Worm (Caenorhabditis elegans) whole organism, L2 larva: ENCODE data around the gene T05H4.4.

Source experiments
- C34F6.9 ChIP-seq: fragments of 150-350 bp; optimal IDR thresholded peaks from 2 replicates; lab custom pipeline; 2014; ENCODE audit warnings: missing biosample characterization, missing genetic modification characterization
- F13H6.1 ChIP-seq: sonication (generic microtip); optimal IDR thresholded peaks from 2 replicates; lab custom pipeline; 2016; ENCODE audit warnings: missing genetic modification characterization, missing compliant biosample characterization
- Y55F3AM.14 ChIP-seq: fragments of 200-800 bp; sonication (Bioruptor generic); optimal IDR thresholded peaks from 2 replicates; lab custom pipeline; 2018; ENCODE audit warnings: mild to moderate bottlenecking, missing genetic modification characterization, missing compliant biosample characterization
- ama-1 ChIP-seq: fragments of 150-350 bp; optimal IDR thresholded peaks from 2 replicates; lab custom pipeline; 2018; ENCODE audit warnings: inconsistent platforms
- crh-2 ChIP-seq: sonication (generic microtip); optimal IDR thresholded peaks from 2 replicates; lab custom pipeline; 2017; ENCODE audit warnings: missing biosample characterization, missing genetic modification characterization
- fos-1 ChIP-seq: fragments of 150-350 bp; optimal IDR thresholded peaks from 2 replicates; lab custom pipeline; 2014; ENCODE audit warnings: missing biosample characterization, missing genetic modification characterization
- gmeb-1 ChIP-seq: fragments of 150-350 bp; optimal IDR thresholded peaks from 2 replicates; lab custom pipeline; 2014; ENCODE audit warnings: missing biosample characterization, missing genetic modification characterization
- lin-13 ChIP-seq: fragments of 150-350 bp; optimal IDR thresholded peaks from 2 replicates; lab custom pipeline; 2014; ENCODE audit warnings: missing biosample characterization, missing genetic modification reagents, missing genetic modification characterization
- sma-9 ChIP-seq, 2 experiments: fragments of 150-350 bp in 1 of 2; sonication (generic microtip) in 1 of 2; optimal IDR thresholded peaks; 2 replicates each; lab custom pipeline; 2014 to 2016; ENCODE audit warnings: missing genetic modification characterization in 2 of 2, mild to moderate bottlenecking in 1 of 2, missing biosample characterization in 1 of 2, missing compliant biosample characterization in 1 of 2, missing genetic modification reagents in 1 of 2, moderate library complexity in 1 of 2
- snpc-4 ChIP-seq: fragments of 150-350 bp; optimal IDR thresholded peaks from 2 replicates; lab custom pipeline; 2014; ENCODE audit warnings: missing biosample characterization, missing genetic modification characterization
- unc-55 ChIP-seq: fragments of 150-350 bp; sonication (generic microtip); optimal IDR thresholded peaks from 3 replicates; lab custom pipeline; 2014; ENCODE audit warnings: missing biosample characterization, missing genetic modification reagents, missing genetic modification characterization
- unc-62 ChIP-seq: fragments of 150-350 bp; optimal IDR thresholded peaks from 2 replicates; lab custom pipeline; 2014; ENCODE audit warnings: missing biosample characterization, missing genetic modification reagents, missing genetic modification characterization
- ztf-11 ChIP-seq: sonication (generic microtip); optimal IDR thresholded peaks from 2 replicates; lab custom pipeline; 2017; ENCODE audit warnings: missing biosample characterization, missing genetic modification characterization

Gene T05H4.4

ce11 chrV:6487878-6488277, 49.2 kb downstream of the T05H4.4 start:
- TF ChIP-seq snpc-4 (tag; lab: Kevin White, UChicago) (no peak), ztf-11 (no peak), C34F6.9 (tag; lab: Kevin White, UChicago) (no peak), Y55F3AM.14 (no peak), lin-13 (GFP tag; lab: Kevin White, UChicago) (peak; percentile 44), crh-2 (tag; lab: Kevin White, UChicago) (peak; percentile 67), gmeb-1 (tag; lab: Kevin White, UChicago) (peak; percentile 41), unc-62 (no peak), ama-1 (lab: Kevin White, UChicago) (peak; percentile 33)

- peak; percentile 87 for TF ChIP-seq fos-1
- TF ChIP-seq unc-55 (GFP tag; lab: Kevin White, UChicago) = no peak
- TF ChIP-seq crh-2 (tag; lab: Kevin White, UChicago) = peak; percentile 55
- TF ChIP-seq unc-62 = no peak
- TF ChIP-seq gmeb-1 (tag; lab: Kevin White, UChicago) = peak; percentile 33
- TF ChIP-seq F13H6.1 (tag; lab: Kevin White, UChicago) = peak; percentile 1
- peak; percentile 66 for TF ChIP-seq sma-9 (GFP tag; optimal IDR thresholded peaks at IDR 0.05; lab: Kevin White, UChicago)
- no peak for TF ChIP-seq sma-9 (tag; optimal IDR thresholded peaks at IDR 0.05; lab: Kevin White, UChicago)
- TF ChIP-seq, all 48 proteins: peak for 5
These were observed 50.1 kb downstream of the T05H4.4 start, which contains the start of gene lec-10 for ce11 chrV:6488849-6489248. Gene lec-10, minus strand, starts transcription at chrV:6489120.
